Worm (Caenorhabditis elegans) whole organism, L4 larva: ENCODE data around the gene F28B1.2.

Experiments used
- R02D3.7 ChIP-seq: fragments of 150-350 bp; sonication (generic microtip); optimal IDR thresholded peaks from 3 replicates; lab custom pipeline; 2014; ENCODE audit warnings: missing biosample characterization, missing genetic modification characterization
- attf-4 ChIP-seq: sonication (generic microtip); optimal IDR thresholded peaks from 3 replicates; lab custom pipeline; 2017; ENCODE audit warnings: missing biosample characterization, missing genetic modification characterization
- ceh-44 ChIP-seq: fragments of 200-800 bp; sonication (Bioruptor generic); IDR thresholded peaks from 2 replicates; pipeline ENCODE4 v1.3.6; 2022; ENCODE audit warnings: missing genetic modification reagents, missing genetic modification characterization, missing compliant biosample characterization
- ces-1 ChIP-seq: fragments of 150-350 bp; sonication (generic microtip); optimal IDR thresholded peaks from 4 replicates; lab custom pipeline; 2014; ENCODE audit warnings: missing biosample characterization, missing genetic modification reagents, missing genetic modification characterization
- daf-16 ChIP-seq, 3 experiments: sonication (generic microtip); optimal IDR thresholded peaks; 2 replicates each; lab custom pipeline; 2016 to 2017; ENCODE audit warnings: missing genetic modification characterization in 3 of 3, missing genetic modification reagents in 3 of 3, mild to moderate bottlenecking in 2 of 3, missing compliant biosample characterization in 2 of 3, missing biosample characterization in 1 of 3, moderate library complexity in 1 of 3
- fkh-10 ChIP-seq: fragments of 150-350 bp; optimal IDR thresholded peaks from 2 replicates; lab custom pipeline; 2014; ENCODE audit warnings: missing biosample characterization, missing genetic modification reagents, missing genetic modification characterization
- lin-39 ChIP-seq: fragments of 150-350 bp; optimal IDR thresholded peaks from 2 replicates; lab custom pipeline; 2014; ENCODE audit warnings: missing biosample characterization, missing genetic modification reagents, missing genetic modification characterization
- lsy-2 ChIP-seq, 2 experiments: fragments of 150-350 bp in 1 of 2; sonication (generic microtip) in 1 of 2; optimal IDR thresholded peaks; 2 replicates each; lab custom pipeline; 2014 to 2017; ENCODE audit warnings: missing biosample characterization in 2 of 2, missing genetic modification characterization in 2 of 2
- nhr-6 ChIP-seq: fragments of 150-350 bp; optimal IDR thresholded peaks from 2 replicates; lab custom pipeline; 2014; ENCODE audit warnings: missing biosample characterization, missing genetic modification characterization
- nhr-76 ChIP-seq: fragments of 150-350 bp; optimal IDR thresholded peaks from 2 replicates; lab custom pipeline; 2014; ENCODE audit warnings: missing biosample characterization, missing genetic modification characterization
- sdz-12 ChIP-seq: fragments of 200-800 bp; sonication (Bioruptor generic); optimal IDR thresholded peaks from 2 replicates; lab custom pipeline; 2018; ENCODE audit warnings: mild to moderate bottlenecking, missing genetic modification characterization, missing compliant biosample characterization
- skn-1 ChIP-seq: fragments of 150-350 bp; optimal IDR thresholded peaks from 2 replicates; lab custom pipeline; 2014; ENCODE audit warnings: missing biosample characterization, missing genetic modification characterization
- snpc-4 ChIP-seq: fragments of 150-350 bp; optimal IDR thresholded peaks from 2 replicates; lab custom pipeline; 2014; ENCODE audit warnings: missing biosample characterization, missing genetic modification characterization
- unc-130 ChIP-seq: sonication (generic microtip); optimal IDR thresholded peaks from 2 replicates; lab custom pipeline; 2016; ENCODE audit warnings: missing genetic modification reagents, missing genetic modification characterization, missing compliant biosample characterization

DNA sequence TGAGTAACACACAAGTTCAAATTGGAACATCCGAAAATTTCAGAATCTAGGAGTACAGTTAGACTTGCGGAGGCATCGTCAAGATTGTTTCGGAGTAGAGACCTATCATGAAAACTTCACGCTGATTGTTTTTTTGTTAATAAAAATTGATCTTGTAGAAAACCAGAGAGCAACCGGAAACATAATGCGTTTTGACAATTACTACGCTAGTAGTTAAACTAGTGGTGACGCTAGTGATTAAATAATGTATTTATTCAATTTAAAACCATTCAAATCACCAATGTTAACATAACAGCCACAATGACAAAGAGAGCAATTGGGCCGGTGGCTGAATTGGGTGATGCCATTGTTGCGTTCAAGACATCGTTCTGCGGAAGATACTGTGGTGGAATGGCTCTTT is 24.9 kb upstream of the F28B1.2 start, which contains the start of gene F49H6.17:
- TF ChIP-seq nhr-76 (tag; lab: Kevin White, UChicago) = no peak
- no peak for TF ChIP-seq sdz-12 (GFP tag; lab: Kevin White, UChicago)
- TF ChIP-seq R02D3.7 (tag; lab: Kevin White, UChicago) = no peak
- no peak for TF ChIP-seq ceh-44 (GFP tag; lab: Robert Waterston, UW)
- no peak for TF ChIP-seq attf-4
- TF ChIP-seq daf-16 (GFP tag; optimal IDR thresholded peaks at IDR 0.05; lab: Kevin White, UChicago) = no peak
- no peak for TF ChIP-seq daf-16 (tag; optimal IDR thresholded peaks at IDR 0.05; lab: Kevin White, UChicago)
- TF ChIP-seq skn-1 (tag; lab: Kevin White, UChicago) = no peak
- no peak for TF ChIP-seq unc-130 (GFP tag; lab: Kevin White, UChicago)
- TF ChIP-seq snpc-4 (tag; lab: Kevin White, UChicago) = no peak
- no peak for TF ChIP-seq lsy-2 (tag; optimal IDR thresholded peaks at IDR 0.05; lab: Kevin White, UChicago)
- no peak for TF ChIP-seq ces-1 (GFP tag; lab: Kevin White, UChicago)
- TF ChIP-seq lin-39 (tag; lab: Kevin White, UChicago) = no peak
- no peak for TF ChIP-seq fkh-10
- TF ChIP-seq nhr-6 (tag; lab: Kevin White, UChicago) = no peak
